Worm (Caenorhabditis elegans) whole organism, L3 larva: ENCODE measurements around the gene gpb-1.

ENCODE experiments used
- R02D3.7 ChIP-seq: fragments of 150-350 bp; optimal IDR thresholded peaks from 2 replicates; lab custom pipeline; 2014; ENCODE audit warnings: missing biosample characterization, missing genetic modification characterization
- ama-1 ChIP-seq: fragments of 150-350 bp; optimal IDR thresholded peaks from 2 replicates; lab custom pipeline; 2018
- ceh-28 ChIP-seq: fragments of 150-350 bp; optimal IDR thresholded peaks from 2 replicates; lab custom pipeline; 2014; ENCODE audit warnings: missing biosample characterization, missing genetic modification reagents, missing genetic modification characterization
- ceh-82 ChIP-seq: fragments of 150-350 bp; optimal IDR thresholded peaks from 2 replicates; lab custom pipeline; 2014; ENCODE audit warnings: missing biosample characterization, missing genetic modification characterization
- ceh-9 ChIP-seq: sonication (generic microtip); optimal IDR thresholded peaks from 2 replicates; lab custom pipeline; 2018; ENCODE audit warnings: missing biosample characterization, missing genetic modification characterization
- daf-12 ChIP-seq: fragments of 150-350 bp; optimal IDR thresholded peaks from 2 replicates; lab custom pipeline; 2014; ENCODE audit warnings: missing biosample characterization, missing genetic modification reagents, missing genetic modification characterization
- egl-27 ChIP-seq: sonication (generic microtip); optimal IDR thresholded peaks from 4 replicates; lab custom pipeline; 2017; ENCODE audit warnings: missing biosample characterization, missing genetic modification reagents, missing genetic modification characterization
- egl-5 ChIP-seq: fragments of 150-350 bp; optimal IDR thresholded peaks from 2 replicates; lab custom pipeline; 2017; ENCODE audit warnings: missing biosample characterization, missing genetic modification reagents, missing genetic modification characterization, inconsistent platforms
- elt-2 ChIP-seq: sonication (generic microtip); optimal IDR thresholded peaks from 2 replicates; lab custom pipeline; 2016; ENCODE audit warnings: missing genetic modification reagents, mild to moderate bottlenecking, missing genetic modification characterization, missing compliant biosample characterization
- elt-3 ChIP-seq, 3 experiments: fragments of 150-350 bp in 1 of 3; sonication (generic microtip) in 2 of 3; optimal IDR thresholded peaks; 2 replicates in 2 of 3; 4 replicates in 1 of 3; lab custom pipeline; 2014 to 2017; ENCODE audit warnings: missing biosample characterization in 3 of 3, missing genetic modification characterization in 3 of 3
- eor-1 ChIP-seq, 2 experiments: fragments of 150-350 bp; optimal IDR thresholded peaks; 2 replicates each; lab custom pipeline; 2014 to 2018; ENCODE audit warnings: missing biosample characterization in 2 of 2, missing genetic modification characterization in 2 of 2
- fkh-10 ChIP-seq: sonication (generic microtip); optimal IDR thresholded peaks from 2 replicates; lab custom pipeline; 2017; ENCODE audit warnings: missing biosample characterization, missing genetic modification reagents, missing genetic modification characterization
- fos-1 ChIP-seq: fragments of 150-350 bp; optimal IDR thresholded peaks from 2 replicates; lab custom pipeline; 2014; ENCODE audit warnings: missing biosample characterization, missing genetic modification characterization
- hmg-11 ChIP-seq: sonication (generic microtip); optimal IDR thresholded peaks from 2 replicates; lab custom pipeline; 2016; ENCODE audit warnings: missing genetic modification characterization, missing compliant biosample characterization
- jun-1 ChIP-seq: fragments of 150-350 bp; optimal IDR thresholded peaks from 2 replicates; lab custom pipeline; 2014; ENCODE audit warnings: missing biosample characterization, missing genetic modification reagents, missing genetic modification characterization
- lin-15B ChIP-seq: fragments of 150-350 bp; optimal IDR thresholded peaks from 2 replicates; lab custom pipeline; 2014; ENCODE audit warnings: missing biosample characterization, missing genetic modification characterization
- lin-39 ChIP-seq: fragments of 150-350 bp; optimal IDR thresholded peaks from 2 replicates; lab custom pipeline; 2018; ENCODE audit warnings: missing biosample characterization, missing genetic modification reagents, missing genetic modification characterization
- lsy-12 ChIP-seq: sonication (generic microtip); optimal IDR thresholded peaks from 2 replicates; lab custom pipeline; 2016; ENCODE audit warnings: mild to moderate bottlenecking, missing genetic modification characterization, missing compliant biosample characterization
- mdl-1 ChIP-seq: fragments of 150-350 bp; optimal IDR thresholded peaks from 2 replicates; lab custom pipeline; 2014; ENCODE audit warnings: missing biosample characterization, missing genetic modification characterization
- nfya-1 ChIP-seq: sonication (generic microtip); optimal IDR thresholded peaks from 2 replicates; lab custom pipeline; 2017; ENCODE audit warnings: missing genetic modification characterization, mild to moderate bottlenecking, missing compliant biosample characterization, antibody characterized with exemption, moderate library complexity; ENCODE audit not compliant: insufficient read depth
- nhr-11 ChIP-seq: fragments of 150-350 bp; optimal IDR thresholded peaks from 2 replicates; lab custom pipeline; 2014; ENCODE audit warnings: missing biosample characterization, missing genetic modification characterization
- nhr-23 ChIP-seq: fragments of 150-350 bp; optimal IDR thresholded peaks from 2 replicates; lab custom pipeline; 2014; ENCODE audit warnings: missing biosample characterization, missing genetic modification reagents, missing genetic modification characterization
- nhr-25 ChIP-seq: sonication (generic microtip); optimal IDR thresholded peaks from 2 replicates; lab custom pipeline; 2017; ENCODE audit warnings: missing biosample characterization, missing genetic modification characterization
- nhr-28 ChIP-seq: fragments of 150-350 bp; optimal IDR thresholded peaks from 2 replicates; lab custom pipeline; 2014; ENCODE audit warnings: missing biosample characterization, missing genetic modification characterization
- nhr-43 ChIP-seq: sonication (generic microtip); optimal IDR thresholded peaks from 2 replicates; lab custom pipeline; 2016; ENCODE audit warnings: mild to moderate bottlenecking, missing genetic modification characterization, missing compliant biosample characterization; ENCODE audit not compliant: poor library complexity, severe bottlenecking
- nhr-67 ChIP-seq: fragments of 150-350 bp; optimal IDR thresholded peaks from 2 replicates; lab custom pipeline; 2014; ENCODE audit warnings: missing biosample characterization, missing genetic modification characterization
- nhr-77 ChIP-seq: fragments of 150-350 bp; optimal IDR thresholded peaks from 2 replicates; lab custom pipeline; 2014; ENCODE audit warnings: missing biosample characterization, missing genetic modification characterization
- pha-4 ChIP-seq: fragments of 150-350 bp; optimal IDR thresholded peaks from 2 replicates; lab custom pipeline; 2014; ENCODE audit warnings: missing biosample characterization, missing genetic modification reagents, missing genetic modification characterization
- pqm-1 ChIP-seq: fragments of 150-350 bp; optimal IDR thresholded peaks from 2 replicates; lab custom pipeline; 2017; ENCODE audit warnings: missing biosample characterization, missing genetic modification characterization, inconsistent platforms
- sea-2 ChIP-seq: fragments of 150-350 bp; sonication (generic microtip); optimal IDR thresholded peaks from 4 replicates; lab custom pipeline; 2014; ENCODE audit warnings: missing biosample characterization, missing genetic modification reagents, missing genetic modification characterization
- skn-1 ChIP-seq: fragments of 150-350 bp; optimal IDR thresholded peaks from 2 replicates; lab custom pipeline; 2014; ENCODE audit warnings: missing biosample characterization, missing genetic modification characterization
- snpc-4 ChIP-seq: fragments of 150-350 bp; optimal IDR thresholded peaks from 2 replicates; lab custom pipeline; 2014; ENCODE audit warnings: missing biosample characterization, missing genetic modification characterization
- tbx-2 ChIP-seq: sonication (generic microtip); optimal IDR thresholded peaks from 2 replicates; lab custom pipeline; 2016; ENCODE audit warnings: mild to moderate bottlenecking, missing genetic modification characterization, missing compliant biosample characterization
- unc-62 ChIP-seq: fragments of 150-350 bp; sonication (generic microtip); optimal IDR thresholded peaks from 4 replicates; lab custom pipeline; 2014; ENCODE audit warnings: missing biosample characterization, missing genetic modification reagents, missing genetic modification characterization
- zag-1 ChIP-seq: fragments of 150-350 bp; optimal IDR thresholded peaks from 2 replicates; lab custom pipeline; 2014; ENCODE audit warnings: missing biosample characterization, missing genetic modification characterization

gpb-1 gene

ce11 chrII:11753186-11753585 lies 4.8 kb upstream of the gpb-1 start:
- TF ChIP-seq snpc-4: peak; percentile 58
- TF ChIP-seq nhr-28: no peak
- no peak for TF ChIP-seq lin-15B (tag; lab: Kevin White, UChicago)
- TF ChIP-seq fos-1 (tag; lab: Kevin White, UChicago): no peak

- no peak for TF ChIP-seq pqm-1 (tag; lab: Kevin White, UChicago)
- TF ChIP-seq tbx-2 (tag; lab: Kevin White, UChicago): no peak
- peak; percentile 72 for TF ChIP-seq nfya-1 (tag; lab: Kevin White, UChicago)
- TF ChIP-seq unc-62 (GFP tag; lab: Kevin White, UChicago): peak; percentile 33
- no peak for TF ChIP-seq egl-27
- peak; percentile 52 for TF ChIP-seq lin-39
- TF ChIP-seq hmg-11 (tag; lab: Kevin White, UChicago): peak; percentile 68
- peak; percentile 29 for TF ChIP-seq lin-15B (tag; lab: Kevin White, UChicago)
- TF ChIP-seq lsy-12 (tag; lab: Kevin White, UChicago): no peak
- peak; percentile 56 for TF ChIP-seq sea-2
Measured at ce11 chrII:11751615-11752174, 3.3 kb upstream of the gpb-1 start.

ce11 chrII:11749490-11750172 lies 1.2 kb upstream of the gpb-1 start:
- TF ChIP-seq skn-1 (tag; lab: Kevin White, UChicago) (peak; percentile 69), ceh-82 (tag; lab: Kevin White, UChicago) (peak; percentile 25), eor-1 (tag; optimal IDR thresholded peaks at IDR 0.05; lab: Kevin White, UChicago) (no peak), nhr-23 (tag; lab: Kevin White, UChicago) (peak; percentile 61), nhr-77 (tag; lab: Kevin White, UChicago) (no peak), jun-1 (tag; lab: Kevin White, UChicago) (peak; percentile 93), lin-15B (tag; lab: Kevin White, UChicago) (peak; percentile 20), nfya-1 (tag; lab: Kevin White, UChicago) (peak; percentile 98), lin-39 (peak; percentile 89), elt-2 (tag; lab: Kevin White, UChicago) (peak; percentile 83), zag-1 (tag; lab: Kevin White, UChicago) (peak; percentile 0), pqm-1 (tag; lab: Kevin White, UChicago) (peak; percentile 47), daf-12 (tag; lab: Kevin White, UChicago) (no peak), nhr-11 (tag; lab: Kevin White, UChicago) (peak; percentile 66), sea-2 (peak; percentile 68), ama-1 (lab: Kevin White, UChicago) (no peak), unc-62 (GFP tag; lab: Kevin White, UChicago) (peak; percentile 6), fkh-10 (GFP tag; lab: Kevin White, UChicago) (peak; percentile 46), egl-5 (tag; lab: Kevin White, UChicago) (peak; percentile 90), ceh-28 (peak; percentile 84), ceh-9 (tag; lab: Kevin White, UChicago) (no peak), nhr-67 (no peak), nhr-43 (tag; lab: Kevin White, UChicago) (peak; percentile 39), R02D3.7 (tag; lab: Kevin White, UChicago) (peak; percentile 51), mdl-1 (tag; lab: Kevin White, UChicago) (peak; percentile 48), hmg-11 (tag; lab: Kevin White, UChicago) (peak; percentile 96), tbx-2 (tag; lab: Kevin White, UChicago) (peak; percentile 75), pha-4 (tag; lab: Kevin White, UChicago) (peak; percentile 84), snpc-4 (peak; percentile 50), elt-3 (tag; optimal IDR thresholded peaks at IDR 0.05; lab: Kevin White, UChicago) (no peak), nhr-25 (tag; lab: Kevin White, UChicago) (peak; percentile 49), fos-1 (tag; lab: Kevin White, UChicago) (peak; percentile 67)
